Fruit fly (Drosophila melanogaster) whole organism, embryonic: ENCODE data around the gene scpr-A.
A peak's percentile ranks its signal among the peaks of the same experiment; 100 is the strongest.

Experiments
- Bgb ChIP-seq: fragments of 200-800 bp; sonication (Bioruptor generic); IDR thresholded peaks from 2 replicates; pipeline ENCODE4 v1.3.6; 2022; ENCODE audit warnings: missing biosample characterization, missing genetic modification characterization; ENCODE audit not compliant: partially characterized antibody
- Bteb2 ChIP-seq: fragments of 200-800 bp; sonication (Bioruptor generic); optimal IDR thresholded peaks from 2 replicates; lab custom pipeline; 2016; ENCODE audit warnings: missing biosample characterization, missing genetic modification characterization
- CG10267 ChIP-seq: fragments of 200-800 bp; sonication (Bioruptor generic); optimal IDR thresholded peaks from 2 replicates; lab custom pipeline; 2018; ENCODE audit warnings: missing biosample characterization, mild to moderate bottlenecking, missing genetic modification characterization, moderate library complexity
- CG10274 ChIP-seq: fragments of 200-800 bp; sonication (Bioruptor generic); optimal IDR thresholded peaks from 3 replicates; lab custom pipeline; 2017; ENCODE audit warnings: missing biosample characterization, mild to moderate bottlenecking, missing genetic modification characterization
- CG10462 ChIP-seq: fragments of 200-800 bp; sonication (Bioruptor generic); optimal IDR thresholded peaks from 2 replicates; lab custom pipeline; 2016; ENCODE audit warnings: missing biosample characterization, missing genetic modification characterization
- CG11560 ChIP-seq: fragments of 200-800 bp; sonication (Bioruptor generic); IDR thresholded peaks from 3 replicates; pipeline ENCODE4 v1.3.6; 2022; ENCODE audit warnings: missing biosample characterization, missing genetic modification characterization
- CG13894 ChIP-seq: fragments of 200-800 bp; sonication (Bioruptor generic); optimal IDR thresholded peaks from 3 replicates; lab custom pipeline; 2018; ENCODE audit warnings: missing biosample characterization, mild to moderate bottlenecking, missing genetic modification characterization, moderate library complexity
- CG1529 ChIP-seq: fragments of 200-800 bp; sonication (Bioruptor generic); optimal IDR thresholded peaks from 3 replicates; lab custom pipeline; 2018; ENCODE audit warnings: missing biosample characterization, missing genetic modification characterization
- CG15514 ChIP-seq: fragments of 200-800 bp; sonication (Bioruptor generic); optimal IDR thresholded peaks from 3 replicates; lab custom pipeline; 2017; ENCODE audit warnings: missing biosample characterization, missing genetic modification characterization, mild to moderate bottlenecking, moderate library complexity, missing genetic modification reagents
- CG15696 ChIP-seq: fragments of 200-800 bp; sonication (Bioruptor generic); optimal IDR thresholded peaks from 2 replicates; lab custom pipeline; 2019; ENCODE audit warnings: missing biosample characterization, mild to moderate bottlenecking, missing genetic modification characterization, moderate library complexity
- CG16863 ChIP-seq: fragments of 200-800 bp; sonication (Bioruptor generic); optimal IDR thresholded peaks from 3 replicates; lab custom pipeline; 2016; ENCODE audit warnings: missing biosample characterization, missing genetic modification characterization
- CG17912 ChIP-seq: fragments of 200-800 bp; sonication (Bioruptor generic); optimal IDR thresholded peaks from 2 replicates; lab custom pipeline; 2018; ENCODE audit warnings: missing biosample characterization, mild to moderate bottlenecking, missing genetic modification characterization
- CG30403 ChIP-seq: fragments of 200-800 bp; sonication (Bioruptor generic); optimal IDR thresholded peaks from 3 replicates; lab custom pipeline; 2016; ENCODE audit warnings: missing biosample characterization, missing genetic modification characterization
- CG33213 ChIP-seq: fragments of 200-800 bp; sonication (Bioruptor generic); optimal IDR thresholded peaks from 3 replicates; lab custom pipeline; 2016; ENCODE audit warnings: missing biosample characterization, missing genetic modification characterization
- CG6654 ChIP-seq: fragments of 200-800 bp; sonication (Bioruptor generic); optimal IDR thresholded peaks from 2 replicates; lab custom pipeline; 2017; ENCODE audit warnings: missing biosample characterization, mild to moderate bottlenecking, missing genetic modification characterization
- CG6813 ChIP-seq: fragments of 200-800 bp; sonication (Bioruptor generic); optimal IDR thresholded peaks from 2 replicates; lab custom pipeline; 2017; ENCODE audit warnings: missing biosample characterization, missing genetic modification characterization, mild to moderate bottlenecking, moderate library complexity, missing genetic modification reagents
- CG7839 ChIP-seq: fragments of 200-800 bp; sonication (Bioruptor generic); optimal IDR thresholded peaks from 3 replicates; lab custom pipeline; 2018; ENCODE audit warnings: missing biosample characterization, mild to moderate bottlenecking, missing genetic modification characterization, moderate library complexity
- CG8290 ChIP-seq, 3 experiments: fragments of 200-800 bp; sonication (Bioruptor generic); optimal IDR thresholded peaks; 2 replicates each; lab custom pipeline; 2016 to 2019; ENCODE audit warnings: missing biosample characterization in 3 of 3, missing genetic modification characterization in 3 of 3, mild to moderate bottlenecking in 2 of 3, moderate library complexity in 1 of 3
- CG9797 ChIP-seq: fragments of 200-800 bp; sonication (Bioruptor generic); optimal IDR thresholded peaks from 3 replicates; lab custom pipeline; 2018; ENCODE audit warnings: missing biosample characterization, mild to moderate bottlenecking, missing genetic modification characterization
- Ets97D ChIP-seq: fragments of 200-800 bp; sonication (Bioruptor generic); optimal IDR thresholded peaks from 3 replicates; lab custom pipeline; 2016; ENCODE audit warnings: missing biosample characterization, missing genetic modification characterization
- HLHmδ ChIP-seq: fragments of 200-800 bp; sonication (Bioruptor generic); optimal IDR thresholded peaks from 2 replicates; lab custom pipeline; 2018; ENCODE audit warnings: missing biosample characterization, mild to moderate bottlenecking, missing genetic modification characterization, moderate library complexity
- Hmx ChIP-seq: fragments of 200-800 bp; sonication (Bioruptor generic); optimal IDR thresholded peaks from 2 replicates; lab custom pipeline; 2016; ENCODE audit warnings: missing biosample characterization, missing genetic modification characterization
- Hsf ChIP-seq: fragments of 200-800 bp; sonication (Bioruptor generic); optimal IDR thresholded peaks from 3 replicates; lab custom pipeline; 2016; ENCODE audit warnings: missing biosample characterization, missing genetic modification characterization
- MTF-1 ChIP-seq: fragments of 200-800 bp; sonication (Bioruptor generic); optimal IDR thresholded peaks from 2 replicates; lab custom pipeline; 2018; ENCODE audit warnings: missing biosample characterization, mild to moderate bottlenecking, missing genetic modification characterization, borderline replicate concordance
- Opbp ChIP-seq: fragments of 200-800 bp; sonication (Bioruptor generic); IDR thresholded peaks from 3 replicates; pipeline ENCODE4 v1.3.6; 2022; ENCODE audit warnings: missing biosample characterization, missing genetic modification characterization; ENCODE audit not compliant: partially characterized antibody
- Sin3A ChIP-seq: fragments of >200 bp; optimal IDR thresholded peaks from 2 replicates; lab custom pipeline; 2018
- Usf ChIP-seq: fragments of 200-800 bp; sonication (Bioruptor generic); optimal IDR thresholded peaks from 2 replicates; lab custom pipeline; 2017; ENCODE audit warnings: missing genotype, missing biosample characterization, missing genetic modification characterization
- ash1 ChIP-seq: fragments of 200-800 bp; sonication (Bioruptor generic); optimal IDR thresholded peaks from 2 replicates; lab custom pipeline; 2018; ENCODE audit warnings: missing biosample characterization, mild to moderate bottlenecking, missing genetic modification characterization
- bowl ChIP-seq: fragments of 200-800 bp; sonication (Bioruptor generic); IDR thresholded peaks from 2 replicates; pipeline ENCODE4 v1.3.6; 2022; ENCODE audit warnings: missing biosample characterization, missing genetic modification characterization
- bsh ChIP-seq, 2 experiments: fragments of 200-800 bp; sonication (Bioruptor generic); optimal IDR thresholded peaks; 2 replicates each; lab custom pipeline; 2017 to 2018; ENCODE audit warnings: mild to moderate bottlenecking in 2 of 2, missing biosample characterization in 2 of 2, missing genetic modification characterization in 2 of 2, moderate library complexity in 1 of 2
- btn ChIP-seq: fragments of 200-800 bp; sonication (Bioruptor generic); optimal IDR thresholded peaks from 2 replicates; lab custom pipeline; 2016; ENCODE audit warnings: missing biosample characterization, missing genetic modification characterization
- caup ChIP-seq: fragments of 200-800 bp; sonication (Bioruptor generic); optimal IDR thresholded peaks from 3 replicates; lab custom pipeline; 2017; ENCODE audit warnings: missing biosample characterization, mild to moderate bottlenecking, missing genetic modification characterization, moderate library complexity; ENCODE audit not compliant: severe bottlenecking
- dimm ChIP-seq: fragments of 200-800 bp; sonication (Bioruptor generic); IDR thresholded peaks from 2 replicates; pipeline ENCODE4 v1.3.6; 2022; ENCODE audit warnings: missing biosample characterization, missing genetic modification characterization
- dmrt11E ChIP-seq: fragments of 200-800 bp; sonication (Bioruptor generic); optimal IDR thresholded peaks from 3 replicates; lab custom pipeline; 2018; ENCODE audit warnings: missing biosample characterization, mild to moderate bottlenecking, missing genetic modification characterization, moderate library complexity
- dysf ChIP-seq: fragments of 200-800 bp; sonication (Bioruptor generic); IDR thresholded peaks from 3 replicates; pipeline ENCODE4 v1.3.6; 2022; ENCODE audit warnings: missing biosample characterization, missing genetic modification characterization
- exex ChIP-seq: fragments of 200-800 bp; sonication (Bioruptor generic); optimal IDR thresholded peaks from 4 replicates; lab custom pipeline; 2018; ENCODE audit warnings: missing biosample characterization, mild to moderate bottlenecking, missing genetic modification characterization, moderate library complexity
- ind ChIP-seq: fragments of 200-800 bp; sonication (Bioruptor generic); optimal IDR thresholded peaks from 3 replicates; lab custom pipeline; 2016; ENCODE audit warnings: missing biosample characterization, missing genetic modification characterization
- luna ChIP-seq: fragments of 200-800 bp; sonication (Bioruptor generic); optimal IDR thresholded peaks from 2 replicates; lab custom pipeline; 2016; ENCODE audit warnings: missing biosample characterization, missing genetic modification characterization
- org-1 ChIP-seq: fragments of 200-800 bp; sonication (Bioruptor generic); optimal IDR thresholded peaks from 2 replicates; lab custom pipeline; 2017; ENCODE audit warnings: missing biosample characterization, missing genetic modification characterization
- sc ChIP-seq, 3 experiments: fragments of >200 bp in 2 of 3; fragments of 200-800 bp in 1 of 3; sonication (Bioruptor generic) in 1 of 3; optimal IDR thresholded peaks; 2 replicates in 2 of 3; 3 replicates in 1 of 3; lab custom pipeline; 2017; ENCODE audit warnings: mild to moderate bottlenecking in 1 of 3, missing biosample characterization in 1 of 3, missing genetic modification characterization in 1 of 3, missing genetic modification reagents in 1 of 3
- sim ChIP-seq: fragments of 200-800 bp; sonication (Bioruptor generic); IDR thresholded peaks from 2 replicates; pipeline ENCODE4 v1.3.6; 2022; ENCODE audit warnings: missing biosample characterization, missing genetic modification characterization
- sqz ChIP-seq: fragments of 200-800 bp; sonication (Bioruptor generic); optimal IDR thresholded peaks from 3 replicates; lab custom pipeline; 2018; ENCODE audit warnings: missing biosample characterization, mild to moderate bottlenecking, missing genetic modification characterization
- tio ChIP-seq: fragments of 200-800 bp; sonication (Bioruptor generic); optimal IDR thresholded peaks from 2 replicates; lab custom pipeline; 2017; ENCODE audit warnings: missing biosample characterization, missing genetic modification characterization, inconsistent platforms
- tna ChIP-seq: fragments of 200-800 bp; sonication (Bioruptor generic); IDR thresholded peaks from 2 replicates; pipeline ENCODE4 v1.3.6; 2022; ENCODE audit warnings: missing biosample characterization, missing genetic modification characterization; ENCODE audit not compliant: partially characterized antibody
- unc-4 ChIP-seq: fragments of 200-800 bp; sonication (Bioruptor generic); IDR thresholded peaks from 2 replicates; pipeline ENCODE4 v1.3.6; 2022; ENCODE audit warnings: missing biosample characterization, missing genetic modification characterization; ENCODE audit not compliant: partially characterized antibody
- zf30C ChIP-seq: fragments of 200-800 bp; sonication (Bioruptor generic); optimal IDR thresholded peaks from 3 replicates; lab custom pipeline; 2018; ENCODE audit warnings: missing biosample characterization, mild to moderate bottlenecking, missing genetic modification characterization

Gene scpr-A

DNA sequence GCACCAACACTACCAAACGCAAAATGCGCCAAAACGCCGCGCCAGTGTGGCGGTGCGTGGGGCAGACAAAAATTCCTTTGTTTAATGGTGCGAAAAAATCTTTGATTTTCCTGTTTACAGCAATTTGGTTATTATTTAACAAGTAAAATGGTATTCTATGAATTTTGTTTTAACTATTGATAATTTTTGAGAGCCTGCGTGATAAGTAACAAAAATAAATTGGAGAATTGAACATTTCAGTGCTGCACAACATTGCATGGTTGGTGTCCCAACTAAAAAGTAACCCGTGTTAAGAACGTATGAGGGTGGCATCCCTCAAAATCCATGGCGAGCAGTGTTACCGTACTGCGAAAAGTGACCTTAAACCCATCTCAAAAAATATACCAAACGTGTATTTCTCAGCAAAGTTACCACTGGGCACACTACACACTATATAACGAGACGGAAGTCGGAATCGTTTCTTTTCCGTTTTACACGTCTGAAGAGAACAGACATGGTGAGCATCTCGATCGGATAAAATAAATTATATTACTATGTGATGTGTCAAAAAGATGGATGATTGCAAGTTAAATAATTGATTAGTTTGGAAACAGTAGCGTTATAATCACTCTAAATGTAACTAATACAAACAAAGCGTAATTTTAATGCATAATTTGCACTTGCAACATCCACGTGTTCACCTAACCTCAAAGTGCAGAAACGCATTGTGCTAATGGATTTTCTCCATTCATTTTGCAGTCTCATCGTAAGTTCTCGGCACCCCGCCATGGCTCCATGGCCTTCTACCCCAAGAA lies 19.3 kb upstream of the scpr-A start, which contains the start of the genes CG6693 and RpL3 (continued):
- TF ChIP-seq CG13894 (tag; lab: Kevin White, UChicago) (peak; percentile 91), org-1 (GFP tag; lab: Kevin White, UChicago) (peak; percentile 56), CG8290 (GFP tag; optimal IDR thresholded peaks at IDR 0.05; lab: Kevin White, UChicago) (peak; percentile 69), CG8290 (tag; optimal IDR thresholded peaks at IDR 0.05; lab: Kevin White, UChicago) (peak; percentile 43 to 94), dmrt11E (tag; lab: Kevin White, UChicago) (peak; percentile 58), CG11560 (tag; lab: Robert Waterston, UW) (no peak; the same call in 2 of the 3 replicates), MTF-1 (GFP tag; lab: Kevin White, UChicago) (peak; percentile 96), dysf (GFP tag; lab: Robert Waterston, UW) (peak; percentile 43; the same call in 2 of the 3 replicates), CG30403 (GFP tag; lab: Kevin White, UChicago) (peak; percentile 55), zf30C (GFP tag; lab: Kevin White, UChicago) (no peak), CG15696 (peak; percentile 42), sc (optimal IDR thresholded peaks at IDR 0.05; lab: Kevin White, UChicago) (no peak), sc (GFP tag; optimal IDR thresholded peaks at IDR 0.05; lab: Kevin White, UChicago) (peak; percentile 54), luna (peak; percentile 50), CG16863 (GFP tag; lab: Kevin White, UChicago) (peak; percentile 58), CG6813 (GFP tag; lab: Kevin White, UChicago) (peak; percentile 90), caup (GFP tag; lab: Kevin White, UChicago) (peak; percentile 92), CG10274 (GFP tag; lab: Kevin White, UChicago) (peak; percentile 0), CG6654 (GFP tag; lab: Kevin White, UChicago) (peak; percentile 9), Ets97D (peak; percentile 98), btn (peak; percentile 47), ind (GFP tag; lab: Kevin White, UChicago) (peak; percentile 32), Hsf (GFP tag; lab: Kevin White, UChicago) (peak; percentile 59), Opbp (GFP tag; lab: Robert Waterston, UW) (0 out of 3 replicates have a peak, but pooled peaks have one; percentile 33), CG9797 (GFP tag; lab: Kevin White, UChicago) (peak; percentile 100), bsh (GFP tag; optimal IDR thresholded peaks at IDR 0.05; lab: Kevin White, UChicago) (peak; percentile 63 to 66), Usf (no peak), Bteb2 (GFP tag; lab: Kevin White, UChicago) (peak; percentile 27), sim (GFP tag; lab: Robert Waterston, UW) (no peak), bowl (GFP tag; lab: Robert Waterston, UW) (peak; percentile 61; the same call in 1 of the 2 replicates), CG7839 (tag; lab: Kevin White, UChicago) (peak; percentile 77), Bgb (GFP tag; lab: Robert Waterston, UW) (peak; percentile 51; the same call in 1 of the 2 replicates), CG10267 (peak; percentile 96), tio (GFP tag; lab: Kevin White, UChicago) (no peak), CG15514 (GFP tag; lab: Kevin White, UChicago) (peak; percentile 87), ash1 (GFP tag; lab: Kevin White, UChicago) (peak; percentile 83), exex (tag; lab: Kevin White, UChicago) (peak; percentile 75), sqz (GFP tag; lab: Kevin White, UChicago) (peak; percentile 87), dimm (no peak), CG1529 (GFP tag; lab: Kevin White, UChicago) (peak; percentile 54), CG33213 (GFP tag; lab: Kevin White, UChicago) (peak; percentile 87), tna (GFP tag; lab: Robert Waterston, UW) (peak; percentile 27; the same call in 1 of the 2 replicates), Hmx (GFP tag; lab: Kevin White, UChicago) (no peak), HLHmδ (GFP tag; lab: Kevin White, UChicago) (peak; percentile 95), CG10462 (no peak), unc-4 (GFP tag; lab: Robert Waterston, UW) (0 out of 2 replicates have a peak, but pooled peaks have one; percentile 34), Sin3A (peak; percentile 99), CG17912 (GFP tag; lab: Kevin White, UChicago) (peak; percentile 76)
